Worm (Caenorhabditis elegans) whole organism, midembryonic: ENCODE measurements around the gene ZC395.4.

Experiments used
- T22C8.4 ChIP-seq: fragments of 200-800 bp; sonication (Bioruptor generic); IDR thresholded peaks from 2 replicates; pipeline ENCODE4 v1.3.6; 2022; ENCODE audit warnings: missing genetic modification characterization, missing compliant biosample characterization
- cog-1 ChIP-seq: sonication (generic microtip); optimal IDR thresholded peaks from 2 replicates; lab custom pipeline; 2016; ENCODE audit warnings: missing genetic modification characterization, missing compliant biosample characterization
- flt-1 ChIP-seq: fragments of 200-800 bp; sonication (Bioruptor generic); IDR thresholded peaks from 2 replicates; pipeline ENCODE4 v1.3.6; 2022; ENCODE audit warnings: missing genetic modification characterization, missing compliant biosample characterization
- klf-2 ChIP-seq: fragments of 200-800 bp; sonication (Bioruptor generic); conservative IDR thresholded peaks from 2 replicates; pipeline ENCODE4 v1.3.6; 2022; ENCODE audit warnings: missing genetic modification reagents, missing genetic modification characterization, missing compliant biosample characterization
- ref-1 ChIP-seq: fragments of 200-800 bp; sonication (Bioruptor generic); conservative IDR thresholded peaks from 2 replicates; pipeline ENCODE4 v1.3.6; 2022; ENCODE audit warnings: missing genetic modification reagents, missing genetic modification characterization, missing compliant biosample characterization
- ztf-23 ChIP-seq: fragments of 200-800 bp; sonication (Bioruptor generic); IDR thresholded peaks from 2 replicates; pipeline ENCODE4 v1.3.6; 2022; ENCODE audit warnings: missing genetic modification reagents, missing genetic modification characterization, missing compliant biosample characterization
- ztf-29 ChIP-seq: fragments of 200-800 bp; sonication (Bioruptor generic); IDR thresholded peaks from 2 replicates; pipeline ENCODE4 v1.3.6; 2022; ENCODE audit warnings: missing genetic modification reagents, missing genetic modification characterization, missing compliant biosample characterization

- TF ChIP-seq T22C8.4 (GFP tag; lab: Robert Waterston, UW), result no peak
- no peak for TF ChIP-seq cog-1 (tag; lab: Kevin White, UChicago)
- TF ChIP-seq ref-1 (GFP tag; lab: Robert Waterston, UW), result no peak
- TF ChIP-seq klf-2, result no peak
- no peak for TF ChIP-seq flt-1 (GFP tag; lab: Robert Waterston, UW)
- TF ChIP-seq ztf-23 (GFP tag; lab: Robert Waterston, UW), result no peak
- TF ChIP-seq ztf-29 (GFP tag; lab: Robert Waterston, UW), result no peak
Measured at ce11 chrIII:5285484-5285883, 15.6 kb downstream of the ZC395.4 start.
